Worm (Caenorhabditis elegans) whole organism, young adult: Measurements from ENCODE around the gene H17B01.5.

Experiments used
- F49E8.2 ChIP-seq: sonication (generic microtip); optimal IDR thresholded peaks from 3 replicates; lab custom pipeline; 2017; ENCODE audit warnings: missing genetic modification characterization, mild to moderate bottlenecking, missing compliant biosample characterization, antibody characterized with exemption, moderate library complexity; ENCODE audit not compliant: insufficient read depth
- Y53G8AR.9 ChIP-seq: fragments of 200-800 bp; sonication (Bioruptor generic); conservative IDR thresholded peaks from 2 replicates; pipeline ENCODE4 v1.3.6; 2022; ENCODE audit warnings: missing genetic modification reagents, missing genetic modification characterization, missing compliant biosample characterization
- attf-6 ChIP-seq: fragments of 200-800 bp; sonication (Bioruptor generic); IDR thresholded peaks from 2 replicates; pipeline ENCODE4 v1.3.6; 2022; ENCODE audit warnings: missing genetic modification reagents, missing genetic modification characterization, missing compliant biosample characterization
- lin-26 ChIP-seq: fragments of 200-800 bp; sonication (Bioruptor generic); IDR thresholded peaks from 2 replicates; pipeline ENCODE4 v1.3.6; 2022; ENCODE audit warnings: missing genetic modification reagents, missing genetic modification characterization, missing compliant biosample characterization
- lsy-27 ChIP-seq: sonication (generic microtip); optimal IDR thresholded peaks from 2 replicates; lab custom pipeline; 2017; ENCODE audit warnings: missing genetic modification characterization, mild to moderate bottlenecking, missing compliant biosample characterization, antibody characterized with exemption, missing genotype, borderline replicate concordance; ENCODE audit not compliant: insufficient read depth
- nhr-120 ChIP-seq: fragments of 200-800 bp; sonication (Bioruptor generic); IDR thresholded peaks from 2 replicates; pipeline ENCODE4 v1.3.6; 2022; ENCODE audit warnings: missing genetic modification characterization, missing compliant biosample characterization
- nhr-90 ChIP-seq: sonication (generic microtip); optimal IDR thresholded peaks from 2 replicates; lab custom pipeline; 2016; ENCODE audit warnings: missing genotype, mild to moderate bottlenecking, missing genetic modification characterization, missing compliant biosample characterization
- ztf-3 ChIP-seq: fragments of 200-800 bp; sonication (Bioruptor generic); optimal IDR thresholded peaks from 2 replicates; lab custom pipeline; 2018; ENCODE audit warnings: mild to moderate bottlenecking, missing genetic modification characterization, missing compliant biosample characterization

DNA sequence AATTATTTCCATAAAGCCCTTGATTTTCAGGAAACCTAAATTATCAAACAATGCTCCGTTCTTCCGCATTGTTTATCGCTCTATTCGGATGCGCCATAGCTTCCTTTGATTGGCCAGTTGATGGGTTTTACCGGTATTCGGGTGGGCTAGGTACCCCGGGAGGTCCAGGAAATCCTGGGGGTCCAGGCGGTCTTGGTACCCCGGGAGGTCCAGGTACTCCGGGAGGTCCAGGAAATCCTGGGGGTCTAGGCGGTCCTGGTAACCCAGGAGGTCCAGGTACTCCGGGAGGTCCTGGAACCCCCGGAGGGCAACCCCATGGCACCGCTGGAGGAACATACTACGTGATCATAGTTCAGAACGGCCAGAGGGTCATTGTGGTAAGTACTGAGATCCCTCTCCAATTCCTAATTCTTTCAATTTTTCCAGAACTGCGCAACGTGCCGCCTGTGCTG, 2.8 kb downstream of the H17B01.5 start, which contains the start of gene H17B01.2:
- TF ChIP-seq Y53G8AR.9 (GFP tag; lab: Robert Waterston, UW) = no peak
- no peak for TF ChIP-seq nhr-120 (GFP tag; lab: Robert Waterston, UW)
- no peak for TF ChIP-seq F49E8.2 (tag; lab: Kevin White, UChicago)
- TF ChIP-seq lsy-27 (tag; lab: Kevin White, UChicago) = no peak
- no peak for TF ChIP-seq lin-26 (GFP tag; lab: Robert Waterston, UW)
- no peak for TF ChIP-seq ztf-3 (GFP tag; lab: Kevin White, UChicago)
- no peak for TF ChIP-seq attf-6 (GFP tag; lab: Robert Waterston, UW)
- TF ChIP-seq nhr-90 (tag; lab: Kevin White, UChicago) = no peak
